Fruit fly (Drosophila melanogaster) Kc167 (cell line): ENCODE measurements around the gene mRpL11.

Source experiments
- Myc ChIP-seq: fragments of >200 bp; optimal IDR thresholded peaks from 2 replicates; lab custom pipeline; 2017; ENCODE audit warnings: missing external identifiers
- Sin3A ChIP-seq: fragments of >200 bp; optimal IDR thresholded peaks from 2 replicates; lab custom pipeline; 2018; ENCODE audit warnings: missing external identifiers
- h ChIP-seq: fragments of >200 bp; optimal IDR thresholded peaks from 3 replicates; lab custom pipeline; 2018; ENCODE audit warnings: missing external identifiers
- insv ChIP-seq: fragments of >200 bp; optimal IDR thresholded peaks from 3 replicates; lab custom pipeline; 2018; ENCODE audit warnings: missing external identifiers
- psq ChIP-seq: fragments of >200 bp; optimal IDR thresholded peaks from 2 replicates; lab custom pipeline; 2017; ENCODE audit warnings: missing external identifiers
- ttk ChIP-seq: sonication (Bioruptor generic); optimal IDR thresholded peaks from 2 replicates; lab custom pipeline; 2017; ENCODE audit warnings: missing external identifiers

The mRpL11 gene

DNA sequence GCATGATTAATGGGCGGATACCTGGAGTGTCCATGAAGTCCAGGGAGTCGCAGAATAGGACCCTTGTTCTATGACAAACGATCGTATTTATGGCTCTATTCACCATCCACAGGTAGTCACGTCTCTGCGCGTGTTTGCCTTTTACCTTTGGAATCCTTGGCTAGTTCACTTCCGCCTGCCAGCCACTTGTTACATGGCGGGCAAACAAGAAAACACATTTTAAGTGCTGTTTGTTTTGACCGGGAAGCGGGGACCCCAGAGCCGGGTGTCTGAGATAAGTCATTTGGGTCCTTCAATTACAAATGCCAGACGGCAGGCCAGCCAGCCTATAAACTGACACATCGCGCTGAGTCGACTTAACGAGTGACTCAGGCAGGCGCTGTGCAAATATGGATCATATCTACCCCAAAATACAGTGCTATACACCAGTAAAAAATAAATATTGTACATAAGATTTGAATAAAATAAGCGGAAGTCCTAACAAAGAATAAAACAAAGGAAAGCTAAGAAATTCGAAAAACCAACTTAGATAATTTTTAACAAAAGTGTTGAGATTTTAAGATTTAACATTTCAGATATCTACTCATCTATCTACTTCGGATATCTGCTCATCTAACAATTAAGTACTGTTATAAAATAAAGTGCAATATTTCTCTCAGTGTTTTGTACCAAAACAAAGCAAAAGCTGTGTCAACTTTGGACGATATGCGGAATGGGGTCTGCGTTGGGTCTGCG lies 26.9 kb upstream of the mRpL11 start:
- TF ChIP-seq psq (lab: Kevin White, UChicago) (no peak), insv (lab: Kevin White, UChicago) (no peak), Myc (no peak), Sin3A (lab: Kevin White, UChicago) (no peak), h (lab: Kevin White, UChicago) (no peak), ttk (lab: Kevin White, UChicago) (no peak)

DNA sequence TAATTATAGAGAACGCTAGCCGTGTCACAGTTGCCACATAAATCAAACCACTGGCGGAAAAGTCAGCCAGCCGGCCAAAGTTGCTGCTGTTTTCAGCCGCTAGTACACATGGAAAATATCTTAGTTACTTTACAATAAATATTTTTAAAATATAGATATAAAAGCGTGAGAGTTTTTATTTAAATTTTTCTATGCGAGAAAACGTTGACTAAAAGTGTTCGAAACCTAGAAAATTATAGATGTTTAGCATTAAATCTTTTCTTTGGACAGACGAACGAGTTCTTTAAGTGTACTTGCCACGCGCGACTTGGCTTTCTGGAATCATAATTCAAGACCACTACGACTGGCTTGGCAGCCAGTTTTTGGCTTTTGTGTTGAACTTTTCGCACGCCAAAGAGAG lies 25.2 kb upstream of the mRpL11 start:
- TF ChIP-seq insv (lab: Kevin White, UChicago) (no peak), h (lab: Kevin White, UChicago) (no peak), ttk (lab: Kevin White, UChicago) (no peak), psq (lab: Kevin White, UChicago) (no peak), Myc (no peak), Sin3A (lab: Kevin White, UChicago) (no peak)

DNA sequence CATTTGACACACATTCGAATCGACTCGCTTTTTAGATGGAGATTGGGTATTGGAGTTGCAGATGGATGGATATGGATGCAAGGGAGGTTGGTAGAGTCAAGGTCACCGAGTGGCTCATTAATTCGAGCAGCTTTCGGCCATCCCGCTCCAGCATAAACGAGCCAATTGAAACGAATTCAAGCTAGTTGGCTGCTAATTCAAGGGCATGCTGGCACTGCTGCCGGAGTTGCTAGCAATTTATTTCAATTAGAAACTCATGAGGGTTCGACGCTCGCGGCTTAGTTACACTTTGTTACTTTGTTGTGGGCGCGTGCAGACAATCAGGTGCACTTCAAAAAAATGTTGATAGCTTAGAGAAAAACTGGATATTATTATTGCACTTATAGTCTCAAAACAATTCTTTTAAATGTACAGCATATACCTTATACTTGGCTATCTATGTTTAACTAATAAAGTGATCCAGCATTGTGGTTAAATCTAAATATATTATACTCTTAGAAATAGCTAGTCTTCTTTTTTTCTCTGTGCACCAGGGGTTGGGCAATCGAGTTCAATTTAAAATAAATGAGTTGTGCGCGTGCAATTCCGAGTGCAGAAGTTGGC lies 19.2 kb upstream of the mRpL11 start:
- TF ChIP-seq insv (lab: Kevin White, UChicago), result no peak
- no peak for TF ChIP-seq Sin3A (lab: Kevin White, UChicago)
- no peak for TF ChIP-seq ttk (lab: Kevin White, UChicago)
- no peak for TF ChIP-seq psq (lab: Kevin White, UChicago)
- TF ChIP-seq Myc, result no peak
- TF ChIP-seq h (lab: Kevin White, UChicago), result no peak

DNA sequence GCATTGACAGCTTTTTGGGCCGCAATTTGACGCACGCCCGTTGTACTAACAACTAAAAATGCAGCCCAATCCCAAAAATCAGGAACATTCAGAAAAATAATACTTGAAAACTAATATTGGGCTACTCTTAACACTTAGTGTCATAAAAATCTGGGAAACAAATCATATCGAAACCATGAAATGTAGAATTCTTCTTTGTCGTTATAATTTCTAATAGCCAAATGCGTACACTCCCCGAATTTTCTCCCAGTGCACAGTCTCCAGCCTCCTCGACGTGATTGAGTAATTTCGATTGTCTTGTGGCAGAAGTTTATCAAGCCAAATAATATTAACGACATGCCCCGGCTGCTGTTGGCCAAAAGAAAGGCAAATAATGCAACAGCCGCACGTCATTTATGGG lies 17.7 kb upstream of the mRpL11 start:
- TF ChIP-seq ttk (lab: Kevin White, UChicago) (no peak), Sin3A (lab: Kevin White, UChicago) (no peak), psq (lab: Kevin White, UChicago) (no peak), h (lab: Kevin White, UChicago) (no peak), Myc (no peak), insv (lab: Kevin White, UChicago) (no peak)

DNA sequence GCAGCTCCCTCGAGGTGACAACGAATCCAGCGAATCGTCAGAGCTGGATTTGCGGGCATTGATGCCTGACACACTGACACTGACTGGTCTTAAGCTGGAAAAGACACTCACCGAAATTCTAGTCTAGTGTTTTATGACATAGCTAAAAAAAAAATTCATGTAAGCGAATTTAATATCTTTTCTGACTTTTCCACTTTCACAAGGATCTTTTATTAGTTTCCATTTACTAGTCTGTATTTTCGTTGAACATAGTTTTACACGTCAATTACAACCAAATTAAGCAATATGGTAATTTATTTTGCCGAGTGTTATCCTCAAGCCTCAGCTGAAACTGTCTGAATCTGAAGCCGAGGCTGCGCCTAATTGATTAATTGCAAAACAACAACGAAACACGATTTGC lies 15.3 kb upstream of the mRpL11 start:
- TF ChIP-seq psq (lab: Kevin White, UChicago) (no peak), h (lab: Kevin White, UChicago) (no peak), Sin3A (lab: Kevin White, UChicago) (no peak), ttk (lab: Kevin White, UChicago) (no peak), insv (lab: Kevin White, UChicago) (no peak), Myc (no peak)

DNA sequence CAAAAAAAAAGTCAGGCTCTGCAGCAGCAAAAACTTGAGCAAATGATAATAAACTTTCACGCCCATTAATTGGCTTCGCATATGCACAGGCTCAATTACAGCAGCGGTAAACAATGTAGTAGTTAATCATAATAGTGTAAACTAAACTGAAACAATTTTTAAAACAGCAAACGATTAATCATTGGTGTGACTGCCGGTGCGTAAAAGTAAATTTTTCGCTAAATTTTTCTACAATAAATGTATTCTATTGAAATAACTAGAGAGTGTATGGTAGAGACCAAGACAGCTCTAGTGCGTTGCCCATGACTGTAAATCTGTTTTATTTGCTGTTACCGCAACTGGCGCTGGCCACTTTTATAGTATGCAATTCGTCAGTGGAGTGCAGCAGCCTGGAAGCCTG lies 13.6 kb upstream of the mRpL11 start:
- TF ChIP-seq insv (lab: Kevin White, UChicago) (no peak), ttk (lab: Kevin White, UChicago) (no peak), psq (lab: Kevin White, UChicago) (no peak), h (lab: Kevin White, UChicago) (no peak), Myc (no peak), Sin3A (lab: Kevin White, UChicago) (no peak)

DNA sequence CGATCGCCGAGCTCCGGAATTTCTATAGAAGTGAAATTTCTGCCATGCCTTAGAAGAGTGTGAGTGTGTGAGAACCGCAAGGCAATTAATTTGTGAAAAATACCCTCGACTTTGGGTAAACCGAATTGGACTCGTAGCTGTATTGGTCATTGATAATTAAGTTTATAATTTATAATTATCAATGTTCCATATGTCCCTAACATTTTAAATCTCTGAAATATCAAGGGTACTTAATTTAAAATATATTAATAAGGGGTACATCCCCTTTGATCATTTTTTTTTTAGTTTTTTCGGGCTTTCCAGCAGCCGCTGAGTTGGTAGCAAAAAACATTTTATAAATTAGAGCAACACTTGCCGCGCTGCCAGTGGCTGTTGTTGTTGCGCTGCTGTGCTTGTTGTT lies 6.5 kb upstream of the mRpL11 start:
- no peak for TF ChIP-seq ttk (lab: Kevin White, UChicago)
- no peak for TF ChIP-seq Myc
- TF ChIP-seq insv (lab: Kevin White, UChicago), result no peak
- TF ChIP-seq psq (lab: Kevin White, UChicago), result no peak
- TF ChIP-seq h (lab: Kevin White, UChicago), result no peak
- no peak for TF ChIP-seq Sin3A (lab: Kevin White, UChicago)

DNA sequence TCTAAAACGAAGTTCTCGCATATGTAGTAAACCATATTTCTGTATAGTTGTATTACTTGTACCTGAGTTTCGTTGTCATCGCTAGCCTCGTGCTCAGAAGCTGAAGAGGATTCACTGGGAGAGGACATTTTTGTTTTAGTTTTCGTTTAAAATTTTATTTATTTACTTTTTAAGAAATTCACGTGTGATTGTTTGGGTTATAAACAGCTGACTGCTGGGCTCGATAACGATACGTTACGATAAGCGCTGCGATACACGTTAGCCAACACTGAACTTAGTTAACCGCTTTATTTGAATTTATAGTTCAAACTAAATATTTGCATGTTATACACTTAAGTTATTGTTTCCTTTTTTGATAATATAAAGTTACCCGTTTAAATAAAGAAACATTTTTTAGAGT lies 1.8 kb downstream of the mRpL11 start, which contains the start of gene CG8461:
Gene CG8461, minus strand, starts transcription at position 218 of the 400 bp plus-strand sequence.
- TF ChIP-seq Sin3A (lab: Kevin White, UChicago), result no peak
- no peak for TF ChIP-seq ttk (lab: Kevin White, UChicago)
- TF ChIP-seq psq (lab: Kevin White, UChicago), result no peak
- TF ChIP-seq h (lab: Kevin White, UChicago), result no peak
- no peak for TF ChIP-seq insv (lab: Kevin White, UChicago)
- no peak for TF ChIP-seq Myc

DNA sequence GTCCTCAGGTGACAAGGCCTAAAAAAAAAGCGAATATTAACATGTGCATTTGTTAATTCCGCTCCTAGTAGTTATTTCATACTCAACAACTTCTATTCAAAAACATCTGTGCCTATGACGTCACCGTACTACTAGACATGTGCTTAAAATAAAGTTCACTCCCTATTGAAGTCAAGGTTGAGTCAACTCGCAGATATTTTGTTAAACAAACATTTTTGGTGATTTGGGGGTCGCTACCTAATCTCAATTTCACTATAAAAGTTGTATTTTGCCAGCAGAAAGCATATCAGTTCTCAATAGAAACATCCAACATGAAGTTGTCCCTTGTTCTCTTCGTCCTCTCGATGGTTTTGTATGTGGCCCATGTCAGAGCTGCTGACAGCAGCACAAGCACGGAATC lies 5.1 kb downstream of the mRpL11 start, which contains the start of gene CG34273:
Gene CG34273, plus strand, starts transcription at position 301 of the 400 bp plus-strand sequence.
- TF ChIP-seq Sin3A (lab: Kevin White, UChicago), result no peak
- TF ChIP-seq insv (lab: Kevin White, UChicago), result no peak
- TF ChIP-seq h (lab: Kevin White, UChicago), result no peak
- TF ChIP-seq Myc, result no peak
- TF ChIP-seq ttk (lab: Kevin White, UChicago), result no peak
- TF ChIP-seq psq (lab: Kevin White, UChicago), result no peak

DNA sequence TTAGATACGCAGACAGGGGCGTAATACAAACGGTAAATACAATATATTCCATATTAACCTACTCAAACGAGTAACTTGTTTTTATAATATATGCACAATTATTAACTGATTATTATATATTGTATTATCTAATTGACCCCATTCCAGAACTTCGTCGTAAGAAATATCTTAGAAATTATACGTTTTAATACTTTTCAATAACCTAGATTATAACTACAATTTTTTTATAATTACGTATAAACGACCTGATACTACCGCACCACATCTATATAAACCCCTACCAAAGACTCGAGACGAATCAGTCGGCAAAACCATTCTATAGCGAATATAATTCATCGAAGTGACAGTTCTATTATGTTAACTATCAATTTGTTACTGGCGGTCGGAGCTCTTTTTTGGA lies 9.1 kb downstream of the mRpL11 start, which contains the start of gene Cyp313a1:
Gene Cyp313a1, plus strand, starts transcription at position 301 of the 400 bp plus-strand sequence.
- TF ChIP-seq h (lab: Kevin White, UChicago) (no peak), Myc (no peak), psq (lab: Kevin White, UChicago) (no peak), ttk (lab: Kevin White, UChicago) (no peak), insv (lab: Kevin White, UChicago) (no peak), Sin3A (lab: Kevin White, UChicago) (no peak)

DNA sequence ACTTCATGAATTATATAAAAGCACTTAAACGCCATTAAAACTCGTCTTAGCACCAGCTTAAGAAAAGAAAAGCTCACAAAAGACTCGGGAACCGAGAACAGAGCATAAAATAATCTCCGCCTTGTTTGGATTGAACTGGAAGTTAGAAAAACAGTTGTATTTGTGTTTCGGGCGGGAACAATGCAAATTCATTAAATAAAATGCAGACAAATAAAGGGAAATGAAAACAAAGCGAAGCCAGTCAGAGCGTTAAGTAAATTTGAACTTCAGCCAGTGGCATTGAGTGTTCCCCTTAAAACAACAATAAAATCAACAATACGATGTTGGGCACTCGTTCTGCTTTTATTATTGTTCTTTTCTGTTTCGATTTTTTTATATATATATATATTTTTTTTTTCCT lies 15.0 kb downstream of the mRpL11 start:
- no peak for TF ChIP-seq Myc
- TF ChIP-seq ttk (lab: Kevin White, UChicago), result no peak
- no peak for TF ChIP-seq psq (lab: Kevin White, UChicago)
- TF ChIP-seq Sin3A (lab: Kevin White, UChicago), result no peak
- no peak for TF ChIP-seq h (lab: Kevin White, UChicago)
- TF ChIP-seq insv (lab: Kevin White, UChicago), result no peak
